Worm (Caenorhabditis elegans) whole organism, L2 larva: Measurements from ENCODE around the gene F44G4.1.

Experiments
- alr-1 ChIP-seq: fragments of 150-350 bp; optimal IDR thresholded peaks from 2 replicates; lab custom pipeline; 2014; ENCODE audit warnings: missing biosample characterization, missing genetic modification characterization
- aly-2 ChIP-seq: fragments of 150-350 bp; optimal IDR thresholded peaks from 2 replicates; lab custom pipeline; 2014; ENCODE audit warnings: missing biosample characterization, missing genetic modification characterization
- ama-1 ChIP-seq: fragments of 150-350 bp; optimal IDR thresholded peaks from 2 replicates; lab custom pipeline; 2018; ENCODE audit warnings: inconsistent platforms
- blmp-1 ChIP-seq: sonication (generic microtip); optimal IDR thresholded peaks from 2 replicates; lab custom pipeline; 2017; ENCODE audit warnings: missing genetic modification characterization, mild to moderate bottlenecking, missing compliant biosample characterization, antibody characterized with exemption, moderate library complexity; ENCODE audit not compliant: insufficient read depth
- ceh-16 ChIP-seq: fragments of 150-350 bp; optimal IDR thresholded peaks from 2 replicates; lab custom pipeline; 2014; ENCODE audit warnings: missing biosample characterization, missing genetic modification characterization
- egl-27 ChIP-seq: sonication (generic microtip); optimal IDR thresholded peaks from 3 replicates; lab custom pipeline; 2017; ENCODE audit warnings: missing biosample characterization, missing genetic modification reagents, missing genetic modification characterization
- fos-1 ChIP-seq: fragments of 150-350 bp; optimal IDR thresholded peaks from 2 replicates; lab custom pipeline; 2014; ENCODE audit warnings: missing biosample characterization, missing genetic modification characterization
- lin-39 ChIP-seq: fragments of 150-350 bp; optimal IDR thresholded peaks from 2 replicates; lab custom pipeline; 2014; ENCODE audit warnings: missing biosample characterization, missing genetic modification reagents, missing genetic modification characterization
- mbf-1 ChIP-seq: sonication (generic microtip); optimal IDR thresholded peaks from 2 replicates; lab custom pipeline; 2017; ENCODE audit warnings: missing biosample characterization, missing genetic modification characterization
- snpc-4 ChIP-seq: fragments of 150-350 bp; optimal IDR thresholded peaks from 2 replicates; lab custom pipeline; 2014; ENCODE audit warnings: missing biosample characterization, missing genetic modification characterization
- unc-39 ChIP-seq: fragments of 150-350 bp; optimal IDR thresholded peaks from 2 replicates; lab custom pipeline; 2014; ENCODE audit warnings: missing biosample characterization, missing genetic modification characterization
- unc-62 ChIP-seq: fragments of 150-350 bp; optimal IDR thresholded peaks from 2 replicates; lab custom pipeline; 2014; ENCODE audit warnings: missing biosample characterization, missing genetic modification reagents, missing genetic modification characterization
- ztf-4 ChIP-seq: fragments of 150-350 bp; optimal IDR thresholded peaks from 2 replicates; lab custom pipeline; 2014; ENCODE audit warnings: missing biosample characterization, missing genetic modification characterization

DNA sequence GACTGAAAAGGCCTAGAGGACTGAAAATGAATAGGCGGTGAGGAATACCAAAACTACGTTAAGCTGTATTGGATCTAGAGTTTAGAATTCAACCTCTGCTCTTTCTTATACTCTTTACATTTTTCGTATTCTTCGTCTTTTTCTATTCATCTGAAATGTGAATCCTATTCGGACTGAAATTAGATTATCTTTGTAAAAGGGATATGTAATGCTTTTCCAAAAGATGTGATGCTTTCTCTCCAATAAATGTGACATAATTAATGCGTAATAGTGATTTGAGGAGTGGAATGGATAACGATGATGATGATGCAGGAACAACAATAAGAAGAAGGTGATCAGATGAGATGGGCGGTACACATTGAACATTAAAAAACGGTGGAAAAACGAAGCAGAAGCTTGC lies 45.8 kb upstream of the F44G4.1 start:
- TF ChIP-seq ztf-4 (tag; lab: Kevin White, UChicago) (no peak), ceh-16 (tag; lab: Kevin White, UChicago) (no peak), snpc-4 (tag; lab: Kevin White, UChicago) (no peak), mbf-1 (tag; lab: Kevin White, UChicago) (no peak), blmp-1 (tag; lab: Kevin White, UChicago) (no peak), unc-39 (no peak), fos-1 (tag; lab: Kevin White, UChicago) (no peak), aly-2 (tag; lab: Kevin White, UChicago) (no peak), unc-62 (GFP tag; lab: Kevin White, UChicago) (no peak), lin-39 (tag; lab: Kevin White, UChicago) (no peak), ama-1 (no peak), egl-27 (tag; lab: Kevin White, UChicago) (no peak), alr-1 (no peak)
